Fruit fly (Drosophila melanogaster): Measurements from ENCODE around the gene SKIP.

DNA sequence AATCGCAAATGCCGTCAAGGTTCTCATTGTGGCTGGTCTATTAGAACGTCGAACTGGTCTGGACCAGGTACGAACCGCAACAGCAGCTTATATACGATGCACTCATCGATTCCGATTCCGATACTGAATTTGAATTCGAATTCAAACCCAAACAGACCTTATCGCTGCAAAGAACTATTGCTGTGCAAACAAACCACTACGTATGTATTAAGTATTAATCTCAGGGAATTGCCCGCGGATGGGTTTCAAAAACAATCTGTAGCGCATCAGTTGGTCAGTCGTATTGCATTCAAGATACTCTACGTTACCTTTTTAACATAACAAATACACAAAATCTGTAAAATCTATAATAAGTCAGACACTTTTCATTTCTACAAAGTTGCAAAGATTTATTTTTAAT is 47.3 kb upstream of the SKIP start, which contains the start of gene BomT3:
- peak; percentile 55 for TF ChIP-seq kay (GFP tag; ENCODE audit: borderline replicate concordance)
- no peak for TF ChIP-seq ovo (GFP tag; optimal IDR thresholded peaks at IDR 0.05)
- no peak for TF ChIP-seq Hr96 (GFP tag; optimal IDR thresholded peaks at IDR 0.05)
- no peak for TF ChIP-seq CG5204 (GFP tag; optimal IDR thresholded peaks at IDR 0.05)
- no peak for TF ChIP-seq bab1 (GFP tag; optimal IDR thresholded peaks at IDR 0.05)
- TF ChIP-seq CG12768 (GFP tag; optimal IDR thresholded peaks at IDR 0.05): no peak
- TF ChIP-seq pad (GFP tag; optimal IDR thresholded peaks at IDR 0.05): no peak
- TF ChIP-seq tj (GFP tag; optimal IDR thresholded peaks at IDR 0.05): no peak
- no peak for TF ChIP-seq CG7045 (GFP tag; optimal IDR thresholded peaks at IDR 0.05)
- no peak for TF ChIP-seq CG14711 (tag; optimal IDR thresholded peaks at IDR 0.05)
- no peak for TF ChIP-seq cnc (optimal IDR thresholded peaks at IDR 0.05)
- TF ChIP-seq CG1620 (GFP tag; optimal IDR thresholded peaks at IDR 0.05): no peak
- no peak for TF ChIP-seq Crg-1 (GFP tag; optimal IDR thresholded peaks at IDR 0.05)
